Worm (Caenorhabditis elegans) whole organism, midembryonic: Measurements from ENCODE around the gene C29F7.10.

Experiments
- T22C8.4 ChIP-seq: fragments of 200-800 bp; sonication (Bioruptor generic); IDR thresholded peaks from 2 replicates; pipeline ENCODE4 v1.3.6; 2022; ENCODE audit warnings: missing genetic modification characterization, missing compliant biosample characterization
- flt-1 ChIP-seq: fragments of 200-800 bp; sonication (Bioruptor generic); IDR thresholded peaks from 2 replicates; pipeline ENCODE4 v1.3.6; 2022; ENCODE audit warnings: missing genetic modification characterization, missing compliant biosample characterization
- med-1 ChIP-seq: sonication (generic microtip); optimal IDR thresholded peaks from 2 replicates; lab custom pipeline; 2017; ENCODE audit warnings: missing genetic modification characterization, mild to moderate bottlenecking, missing compliant biosample characterization, antibody characterized with exemption, missing genetic modification reagents; ENCODE audit not compliant: insufficient read depth
- ztf-29 ChIP-seq: fragments of 200-800 bp; sonication (Bioruptor generic); IDR thresholded peaks from 2 replicates; pipeline ENCODE4 v1.3.6; 2022; ENCODE audit warnings: missing genetic modification reagents, missing genetic modification characterization, missing compliant biosample characterization

DNA sequence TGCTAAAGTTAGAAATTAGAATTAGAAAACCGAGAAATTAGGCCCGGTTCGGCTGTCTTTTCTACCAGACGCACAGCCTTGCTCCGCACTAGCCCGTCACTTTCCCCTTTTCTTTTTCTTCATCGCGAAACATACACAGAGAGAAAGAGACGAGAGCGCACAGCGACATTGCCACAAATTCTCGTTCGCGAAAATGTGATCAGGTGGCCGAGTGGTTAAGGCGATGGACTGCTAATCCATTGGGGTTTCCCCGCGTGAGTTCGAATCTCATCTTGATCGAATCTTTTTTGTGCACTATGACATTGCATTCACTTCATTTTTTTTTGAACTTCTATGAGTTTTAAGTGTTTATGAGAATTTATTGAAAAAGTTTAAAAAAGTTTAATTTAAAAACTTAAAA lies 11.2 kb upstream of the C29F7.10 start:
- TF ChIP-seq med-1, result no peak
- TF ChIP-seq T22C8.4, result no peak
- no peak for TF ChIP-seq ztf-29 (GFP tag; lab: Robert Waterston, UW)
- peak; percentile 65 for TF ChIP-seq flt-1 (GFP tag; lab: Robert Waterston, UW)
